Worm (Caenorhabditis elegans) whole organism, late embryonic: Measurements from ENCODE around the gene srh-85.

ENCODE experiments used
- ceh-30 ChIP-seq: fragments of 150-350 bp; optimal IDR thresholded peaks from 2 replicates; lab custom pipeline; 2014; ENCODE audit warnings: missing biosample characterization, missing genetic modification characterization
- fax-1 ChIP-seq: sonication (generic microtip); optimal IDR thresholded peaks from 2 replicates; lab custom pipeline; 2016; ENCODE audit warnings: missing genotype, missing genetic modification characterization, missing compliant biosample characterization
- fkh-10 ChIP-seq: fragments of 150-350 bp; optimal IDR thresholded peaks from 2 replicates; lab custom pipeline; 2014; ENCODE audit warnings: missing biosample characterization, missing genetic modification reagents, missing genetic modification characterization
- gmeb-2 ChIP-seq: sonication (generic microtip); optimal IDR thresholded peaks from 2 replicates; lab custom pipeline; 2016; ENCODE audit warnings: missing genetic modification characterization, inconsistent platforms, missing compliant biosample characterization
- lin-11 ChIP-seq: fragments of 200-800 bp; sonication (Bioruptor generic); optimal IDR thresholded peaks from 2 replicates; lab custom pipeline; 2018; ENCODE audit warnings: mild to moderate bottlenecking, missing genetic modification characterization, missing compliant biosample characterization
- pha-4 ChIP-seq: fragments of 150-350 bp; optimal IDR thresholded peaks from 2 replicates; lab custom pipeline; 2018; ENCODE audit warnings: missing biosample characterization, missing genetic modification reagents, missing genetic modification characterization

DNA sequence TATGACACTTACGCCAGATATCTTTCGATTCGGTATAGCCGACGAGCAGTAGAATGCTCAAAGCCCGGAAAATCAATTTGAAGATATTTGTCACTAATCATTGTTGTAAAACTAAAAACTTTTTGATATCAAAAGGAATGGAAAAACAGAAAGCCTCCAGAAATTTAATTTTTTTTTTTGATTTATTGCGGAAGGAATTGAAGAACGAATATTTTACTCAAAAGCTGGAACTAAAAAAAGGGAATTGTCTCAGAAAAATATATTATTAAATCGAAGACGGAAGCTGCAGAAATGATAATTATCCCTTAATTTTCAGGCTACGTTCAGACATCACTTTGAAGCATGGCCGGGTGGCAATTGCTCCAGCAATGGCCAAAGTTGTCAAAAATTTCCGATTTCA is 43.4 kb downstream of the srh-85 start, which contains the start of gene srw-137:
- TF ChIP-seq gmeb-2 (tag; lab: Kevin White, UChicago): no peak
- TF ChIP-seq lin-11 (tag; lab: Kevin White, UChicago): no peak
- TF ChIP-seq ceh-30 (tag; lab: Kevin White, UChicago): no peak
- no peak for TF ChIP-seq pha-4 (tag; lab: Kevin White, UChicago)
- no peak for TF ChIP-seq fax-1 (tag; lab: Kevin White, UChicago)
- TF ChIP-seq fkh-10: no peak
